Fruit fly (Drosophila melanogaster) whole organism, embryonic: ENCODE measurements around the gene Msh6.

Source experiments
- BEAF-32 ChIP-seq: fragments of 200-800 bp; sonication (Bioruptor generic); optimal IDR thresholded peaks from 3 replicates; lab custom pipeline; 2017; ENCODE audit warnings: missing biosample characterization, missing genetic modification characterization, mild to moderate bottlenecking, moderate library complexity, missing genetic modification reagents
- CG11695 ChIP-seq: fragments of 200-800 bp; sonication (Bioruptor generic); IDR thresholded peaks from 3 replicates; pipeline ENCODE4 v1.3.6; 2022; ENCODE audit warnings: missing biosample characterization, missing genetic modification characterization
- CG13123 ChIP-seq: fragments of 200-800 bp; sonication (Bioruptor generic); optimal IDR thresholded peaks from 2 replicates; lab custom pipeline; 2016; ENCODE audit warnings: missing biosample characterization, missing genetic modification characterization
- CG16779 ChIP-seq: fragments of 200-800 bp; sonication (Bioruptor generic); IDR thresholded peaks from 2 replicates; pipeline ENCODE4 v1.3.6; 2022; ENCODE audit warnings: missing biosample characterization, missing genetic modification characterization
- CG18476 ChIP-seq: fragments of 200-800 bp; sonication (Bioruptor generic); optimal IDR thresholded peaks from 2 replicates; lab custom pipeline; 2016; ENCODE audit warnings: missing biosample characterization, mild to moderate bottlenecking, missing genetic modification characterization
- CG2889 ChIP-seq: fragments of 200-800 bp; sonication (Bioruptor generic); IDR thresholded peaks from 3 replicates; pipeline ENCODE4 v1.3.6; 2022; ENCODE audit warnings: missing biosample characterization, missing genetic modification characterization
- CG32772 ChIP-seq: fragments of 200-800 bp; sonication (Bioruptor generic); IDR thresholded peaks from 2 replicates; pipeline ENCODE4 v1.3.6; 2022; ENCODE audit warnings: missing biosample characterization, missing genetic modification characterization
- CG3726 ChIP-seq: fragments of 200-800 bp; sonication (Bioruptor generic); IDR thresholded peaks from 3 replicates; pipeline ENCODE4, ENCODE4 v1.3.6; 2022; ENCODE audit warnings: missing biosample characterization, missing genetic modification characterization
- CG4328 ChIP-seq: fragments of 200-800 bp; sonication (Bioruptor generic); optimal IDR thresholded peaks from 3 replicates; lab custom pipeline; 2017; ENCODE audit warnings: missing biosample characterization, missing genetic modification reagents, missing genetic modification characterization
- CG4424 ChIP-seq: fragments of 200-800 bp; sonication (Bioruptor generic); optimal IDR thresholded peaks from 3 replicates; lab custom pipeline; 2016; ENCODE audit warnings: missing biosample characterization, missing genetic modification characterization
- CG4707 ChIP-seq: fragments of 200-800 bp; sonication (Bioruptor generic); optimal IDR thresholded peaks from 2 replicates; lab custom pipeline; 2018; ENCODE audit warnings: missing biosample characterization, mild to moderate bottlenecking, missing genetic modification characterization, moderate library complexity
- CG4820 ChIP-seq: fragments of 200-800 bp; sonication (Bioruptor generic); optimal IDR thresholded peaks from 3 replicates; lab custom pipeline; 2016; ENCODE audit warnings: missing biosample characterization, missing genetic modification characterization
- CG6813 ChIP-seq: fragments of 200-800 bp; sonication (Bioruptor generic); optimal IDR thresholded peaks from 2 replicates; lab custom pipeline; 2017; ENCODE audit warnings: missing biosample characterization, missing genetic modification characterization, mild to moderate bottlenecking, moderate library complexity, missing genetic modification reagents
- CG9876 ChIP-seq: fragments of 200-800 bp; sonication (Bioruptor generic); optimal IDR thresholded peaks from 2 replicates; lab custom pipeline; 2016; ENCODE audit warnings: missing biosample characterization, missing genetic modification characterization
- E2f1 ChIP-seq: fragments of 200-800 bp; sonication (Bioruptor generic); IDR thresholded peaks from 2 replicates; pipeline ENCODE4 v1.3.6; 2022; ENCODE audit warnings: missing biosample characterization, missing genetic modification characterization
- Eip74EF ChIP-seq, 2 experiments: fragments of 200-800 bp in 1 of 2; fragments of >200 bp in 1 of 2; sonication (Bioruptor generic) in 1 of 2; optimal IDR thresholded peaks; 2 replicates each; lab custom pipeline; 2017 to 2019; ENCODE audit warnings: missing biosample characterization in 2 of 2, missing genetic modification characterization in 2 of 2, mild to moderate bottlenecking in 1 of 2, moderate library complexity in 1 of 2
- Ets65A ChIP-seq: fragments of 200-800 bp; sonication (Bioruptor generic); peaks from one replicate; lab custom pipeline; 2016; ENCODE audit warnings: missing biosample characterization, missing genetic modification characterization
- Hand ChIP-seq: fragments of 200-800 bp; sonication (Bioruptor generic); optimal IDR thresholded peaks from 2 replicates; lab custom pipeline; 2017; ENCODE audit warnings: mild to moderate bottlenecking, missing biosample characterization, missing genetic modification reagents, missing genetic modification characterization
- Jarid2 ChIP-seq: fragments of 200-800 bp; sonication (Bioruptor generic); optimal IDR thresholded peaks from 3 replicates; lab custom pipeline; 2017; ENCODE audit warnings: mild to moderate bottlenecking, missing biosample characterization, missing genetic modification reagents, missing genetic modification characterization
- NfI ChIP-seq: fragments of 200-800 bp; sonication (Bioruptor generic); optimal IDR thresholded peaks from 3 replicates; lab custom pipeline; 2018; ENCODE audit warnings: missing biosample characterization, mild to moderate bottlenecking, missing genetic modification characterization, moderate library complexity
- TFAM ChIP-seq: fragments of 200-800 bp; sonication (Bioruptor generic); optimal IDR thresholded peaks from 2 replicates; lab custom pipeline; 2017; ENCODE audit warnings: missing biosample characterization, missing genetic modification characterization, inconsistent platforms
- abd-A ChIP-seq: fragments of 200-800 bp; sonication (Bioruptor generic); optimal IDR thresholded peaks from 3 replicates; lab custom pipeline; 2019; ENCODE audit warnings: missing biosample characterization, mild to moderate bottlenecking, missing genetic modification characterization, moderate library complexity
- ase ChIP-seq: fragments of 200-800 bp; sonication (Bioruptor generic); IDR thresholded peaks from 3 replicates; pipeline ENCODE4 v1.3.6; 2022; ENCODE audit warnings: missing biosample characterization, missing genetic modification characterization
- bbx ChIP-seq: fragments of 200-800 bp; sonication (Bioruptor generic); IDR thresholded peaks from 2 replicates; pipeline ENCODE4 v1.3.6; 2022; ENCODE audit warnings: missing biosample characterization, missing genetic modification characterization; ENCODE audit not compliant: partially characterized antibody
- bowl ChIP-seq: fragments of 200-800 bp; sonication (Bioruptor generic); IDR thresholded peaks from 2 replicates; pipeline ENCODE4 v1.3.6; 2022; ENCODE audit warnings: missing biosample characterization, missing genetic modification characterization
- cas ChIP-seq: fragments of 200-800 bp; sonication (Bioruptor generic); IDR thresholded peaks from 2 replicates; pipeline ENCODE4 v1.3.6; 2022; ENCODE audit warnings: missing biosample characterization, missing genetic modification characterization
- chif ChIP-seq, 2 experiments: fragments of 200-800 bp; sonication (Bioruptor generic); optimal IDR thresholded peaks; 3 replicates each; lab custom pipeline; 2016; ENCODE audit warnings: missing biosample characterization in 2 of 2, missing genetic modification characterization in 2 of 2
- dan ChIP-seq: fragments of 200-800 bp; sonication (Bioruptor generic); IDR thresholded peaks from 2 replicates; pipeline ENCODE4 v1.3.6; 2022; ENCODE audit warnings: missing biosample characterization, missing genetic modification characterization
- en ChIP-seq: fragments of 200-800 bp; sonication (Bioruptor generic); optimal IDR thresholded peaks from 2 replicates; lab custom pipeline; 2016; ENCODE audit warnings: missing biosample characterization, missing genetic modification characterization
- eve ChIP-seq, 2 experiments: fragments of >200 bp; optimal IDR thresholded peaks; 2 replicates each; lab custom pipeline; 2017; ENCODE audit warnings: missing biosample characterization in 2 of 2, missing genetic modification characterization in 2 of 2
- ftz-f1 ChIP-seq: fragments of 200-800 bp; sonication (Bioruptor generic); optimal IDR thresholded peaks from 2 replicates; lab custom pipeline; 2016; ENCODE audit warnings: missing biosample characterization, missing genetic modification characterization
- ind ChIP-seq: fragments of 200-800 bp; sonication (Bioruptor generic); optimal IDR thresholded peaks from 3 replicates; lab custom pipeline; 2016; ENCODE audit warnings: missing biosample characterization, missing genetic modification characterization
- klu ChIP-seq: fragments of 200-800 bp; sonication (Bioruptor generic); IDR thresholded peaks from 2 replicates; pipeline ENCODE4 v1.3.6; 2022; ENCODE audit warnings: missing biosample characterization, missing genetic modification characterization
- peb ChIP-seq: fragments of 200-800 bp; sonication (Bioruptor generic); IDR thresholded peaks from 2 replicates; pipeline ENCODE4 v1.3.6; 2022; ENCODE audit warnings: missing biosample characterization, missing genetic modification characterization
- psq ChIP-seq: fragments of 200-800 bp; sonication (Bioruptor generic); optimal IDR thresholded peaks from 2 replicates; lab custom pipeline; 2017; ENCODE audit warnings: missing biosample characterization, missing genetic modification characterization
- sd ChIP-seq: fragments of 200-800 bp; sonication (Bioruptor generic); optimal IDR thresholded peaks from 3 replicates; lab custom pipeline; 2018; ENCODE audit warnings: missing biosample characterization, mild to moderate bottlenecking, missing genetic modification characterization, moderate library complexity
- sens ChIP-seq: fragments of 200-800 bp; sonication (Bioruptor generic); peaks from one replicate; lab custom pipeline; 2016; ENCODE audit warnings: missing biosample characterization, missing genetic modification characterization
- slp2 ChIP-seq: fragments of 200-800 bp; sonication (Bioruptor generic); optimal IDR thresholded peaks from 2 replicates; lab custom pipeline; 2016; ENCODE audit warnings: missing biosample characterization, missing genetic modification characterization
- tna ChIP-seq: fragments of 200-800 bp; sonication (Bioruptor generic); IDR thresholded peaks from 2 replicates; pipeline ENCODE4 v1.3.6; 2022; ENCODE audit warnings: missing biosample characterization, missing genetic modification characterization; ENCODE audit not compliant: partially characterized antibody
- trh ChIP-seq: fragments of 200-800 bp; sonication (Bioruptor generic); optimal IDR thresholded peaks from 2 replicates; lab custom pipeline; 2016; ENCODE audit warnings: missing biosample characterization, missing genetic modification characterization
- unpg ChIP-seq: fragments of 200-800 bp; sonication (Bioruptor generic); optimal IDR thresholded peaks from 3 replicates; lab custom pipeline; 2018; ENCODE audit warnings: missing biosample characterization, mild to moderate bottlenecking, missing genetic modification characterization, moderate library complexity
- usp ChIP-seq: fragments of >200 bp; optimal IDR thresholded peaks from 2 replicates; lab custom pipeline; 2017; ENCODE audit warnings: missing biosample characterization, missing genetic modification characterization
- zfh1 ChIP-seq: fragments of 200-800 bp; sonication (Bioruptor generic); IDR thresholded peaks from 3 replicates; pipeline ENCODE4 v1.3.6; 2022; ENCODE audit warnings: missing biosample characterization, missing genetic modification characterization

The Msh6 gene

dm6 chr3L:15199216-15200090, 41.1 kb upstream of the Msh6 start (continued):
- TF ChIP-seq NfI (GFP tag; lab: Kevin White, UChicago) = no peak
- no peak for TF ChIP-seq trh (GFP tag; lab: Kevin White, UChicago)
- TF ChIP-seq dan (GFP tag; lab: Robert Waterston, UW) = no peak
- peak; percentile 93 for TF ChIP-seq sens
- no peak for TF ChIP-seq psq (GFP tag; lab: Kevin White, UChicago)
- TF ChIP-seq Jarid2 = no peak
- TF ChIP-seq CG4707 (GFP tag; lab: Kevin White, UChicago) = no peak
- peak; percentile 45 for TF ChIP-seq CG4820
- peak; percentile 50; the same call in 1 of the 3 replicates for TF ChIP-seq zfh1 (GFP tag; lab: Robert Waterston, UW)
- no peak for TF ChIP-seq BEAF-32 (GFP tag; lab: Kevin White, UChicago)
- no peak for TF ChIP-seq ase
- 0 out of 2 replicates have a peak, but pooled peaks have one; percentile 23 for TF ChIP-seq E2f1 (GFP tag; lab: Robert Waterston, UW)
- TF ChIP-seq ind (GFP tag; lab: Kevin White, UChicago) = no peak
- TF ChIP-seq tna = no peak
- no peak for TF ChIP-seq CG3726 (GFP tag; lab: Robert Waterston, UW)
- TF ChIP-seq bbx (GFP tag; lab: Robert Waterston, UW) = no peak
- TF ChIP-seq en = no peak
- TF ChIP-seq CG11695 (GFP tag; lab: Robert Waterston, UW) = no peak
- peak; percentile 44 for TF ChIP-seq CG4424 (GFP tag; lab: Kevin White, UChicago)
- TF ChIP-seq abd-A (tag; lab: Kevin White, UChicago) = peak; percentile 87
- no peak for TF ChIP-seq Eip74EF (GFP tag; optimal IDR thresholded peaks at IDR 0.05; lab: Kevin White, UChicago)
- no peak for TF ChIP-seq ftz-f1 (GFP tag; lab: Kevin White, UChicago)
- TF ChIP-seq CG9876 (GFP tag; lab: Kevin White, UChicago) = no peak
- no peak for TF ChIP-seq klu
- no peak for TF ChIP-seq slp2
- no peak for TF ChIP-seq CG6813 (GFP tag; lab: Kevin White, UChicago)
- no peak for TF ChIP-seq CG4328 (GFP tag; lab: Kevin White, UChicago)
- TF ChIP-seq TFAM (GFP tag; lab: Kevin White, UChicago) = no peak
- no peak for TF ChIP-seq cas (GFP tag; lab: Robert Waterston, UW)
- TF ChIP-seq chif (GFP tag; optimal IDR thresholded peaks at IDR 0.05; lab: Kevin White, UChicago) = peak in 1 of 2 experiments; percentile 39
- no peak for TF ChIP-seq Hand
- no peak for TF ChIP-seq CG16779 (GFP tag; lab: Robert Waterston, UW)
- 0 out of 2 replicates have a peak, but pooled peaks have one; percentile 22 for TF ChIP-seq peb (GFP tag; lab: Robert Waterston, UW)
- no peak for TF ChIP-seq CG2889
- TF ChIP-seq usp (GFP tag; lab: Kevin White, UChicago) = no peak
- TF ChIP-seq unpg (GFP tag; lab: Kevin White, UChicago) = peak; percentile 48
- no peak for TF ChIP-seq CG18476 (GFP tag; lab: Kevin White, UChicago)
- no peak for TF ChIP-seq CG32772 (GFP tag; lab: Robert Waterston, UW)
- TF ChIP-seq CG13123 = no peak

dm6 chr3L:15197978-15198377, 39.6 kb upstream of the Msh6 start:
- peak; percentile 92 for TF ChIP-seq Ets65A (GFP tag; lab: Kevin White, UChicago)
- peak; percentile 77 for TF ChIP-seq sens
- no peak for TF ChIP-seq bowl (GFP tag; lab: Robert Waterston, UW)
- no peak for TF ChIP-seq trh (GFP tag; lab: Kevin White, UChicago)
- TF ChIP-seq eve (GFP tag; optimal IDR thresholded peaks at IDR 0.05; lab: Kevin White, UChicago) = peak in 1 of 2 experiments; percentile 31
- TF ChIP-seq sd (tag; lab: Kevin White, UChicago) = peak; percentile 13
- TF ChIP-seq abd-A (tag; lab: Kevin White, UChicago) = no peak
- TF ChIP-seq, all 482 proteins: peak for 4
